Worm (Caenorhabditis elegans) whole organism, L4/young adult: Measurements from ENCODE around the gene R02D5.7.

ENCODE experiments used
- W03F9.2 ChIP-seq: fragments of 150-350 bp; optimal IDR thresholded peaks from 2 replicates; lab custom pipeline; 2014; ENCODE audit warnings: missing biosample characterization, missing genetic modification characterization
- dao-5 ChIP-seq: sonication (generic microtip); optimal IDR thresholded peaks from 2 replicates; lab custom pipeline; 2016; ENCODE audit warnings: missing genotype, missing genetic modification characterization, moderate library complexity, missing compliant biosample characterization
- him-1 ChIP-seq: sonication (generic microtip); optimal IDR thresholded peaks from 2 replicates; lab custom pipeline; 2016; ENCODE audit warnings: missing genotype, missing genetic modification reagents, missing genetic modification characterization, missing compliant biosample characterization

DNA sequence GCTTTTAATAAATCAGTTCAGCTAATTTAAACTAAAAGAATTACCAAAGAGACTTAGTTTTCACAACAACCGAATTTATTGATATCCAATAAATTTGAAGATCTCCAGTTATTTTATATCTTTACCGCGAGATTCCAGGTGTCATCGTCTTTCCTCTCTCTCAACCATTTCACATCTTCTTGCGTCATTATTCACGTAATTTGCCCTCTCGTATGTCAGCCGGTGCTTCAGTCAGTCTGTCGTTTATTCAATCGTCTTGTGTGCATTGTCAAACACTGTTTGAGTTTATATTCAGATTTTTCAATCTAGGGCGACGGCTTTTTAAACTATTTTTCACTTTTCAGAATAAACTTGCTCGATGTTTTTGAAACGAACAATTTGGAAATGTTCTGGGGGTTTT is 43.9 kb downstream of the R02D5.7 start:
- no peak for TF ChIP-seq him-1
- no peak for TF ChIP-seq W03F9.2 (tag; lab: Kevin White, UChicago)
- no peak for TF ChIP-seq dao-5 (tag; lab: Kevin White, UChicago)
